Fruit fly (Drosophila melanogaster) whole organism, prepupa: ENCODE results near the gene CG12766.

Experiments used
- Blimp-1 ChIP-seq: fragments of 200-800 bp; sonication (Bioruptor generic); optimal IDR thresholded peaks from 3 replicates; lab custom pipeline; 2017; ENCODE audit warnings: missing biosample characterization, missing genetic modification characterization, mild to moderate bottlenecking, moderate library complexity, missing genetic modification reagents
- CG10631 ChIP-seq: fragments of 200-800 bp; sonication (Bioruptor generic); optimal IDR thresholded peaks from 2 replicates; lab custom pipeline; 2016; ENCODE audit warnings: missing biosample characterization, missing genetic modification characterization
- CG10669 ChIP-seq: fragments of 200-800 bp; sonication (Bioruptor generic); optimal IDR thresholded peaks from 3 replicates; lab custom pipeline; 2018; ENCODE audit warnings: missing biosample characterization, mild to moderate bottlenecking, missing genetic modification characterization, moderate library complexity
- CG11294 ChIP-seq: fragments of 200-800 bp; sonication (Bioruptor generic); IDR thresholded peaks from 2 replicates; pipeline ENCODE4 v1.3.6; 2022; ENCODE audit warnings: missing biosample characterization, missing genetic modification characterization
- CG11762 ChIP-seq: fragments of 200-800 bp; sonication (Bioruptor generic); optimal IDR thresholded peaks from 3 replicates; lab custom pipeline; 2016; ENCODE audit warnings: missing biosample characterization, missing genetic modification characterization; ENCODE audit not compliant: insufficient read depth
- CG15336 ChIP-seq: fragments of 200-800 bp; sonication (Bioruptor generic); IDR thresholded peaks from 2 replicates; pipeline ENCODE4 v1.3.6; 2022; ENCODE audit warnings: missing biosample characterization, missing genetic modification characterization
- CG1621 ChIP-seq: fragments of 200-800 bp; sonication (Bioruptor generic); optimal IDR thresholded peaks from 3 replicates; lab custom pipeline; 2018; ENCODE audit warnings: missing biosample characterization, mild to moderate bottlenecking, missing genetic modification characterization
- CG16779 ChIP-seq: fragments of 200-800 bp; sonication (Bioruptor generic); optimal IDR thresholded peaks from 3 replicates; lab custom pipeline; 2017; ENCODE audit warnings: missing biosample characterization, mild to moderate bottlenecking, missing genetic modification characterization
- CG3032 ChIP-seq: fragments of 200-800 bp; optimal IDR thresholded peaks from 2 replicates; lab custom pipeline; 2019; ENCODE audit warnings: missing biosample characterization, mild to moderate bottlenecking, missing genetic modification characterization, moderate library complexity
- CG31627 ChIP-seq: fragments of 200-800 bp; sonication (Bioruptor generic); optimal IDR thresholded peaks from 3 replicates; lab custom pipeline; 2016; ENCODE audit warnings: missing biosample characterization, missing genetic modification characterization
- CG32006 ChIP-seq: fragments of 200-800 bp; sonication (Bioruptor generic); optimal IDR thresholded peaks from 3 replicates; lab custom pipeline; 2017; ENCODE audit warnings: missing biosample characterization, mild to moderate bottlenecking, missing genetic modification characterization
- CG3919 ChIP-seq: fragments of 200-800 bp; sonication (Bioruptor generic); optimal IDR thresholded peaks from 3 replicates; lab custom pipeline; 2016; ENCODE audit warnings: missing biosample characterization, missing genetic modification characterization
- CG4318 ChIP-seq: fragments of 200-800 bp; sonication (Bioruptor generic); optimal IDR thresholded peaks from 3 replicates; lab custom pipeline; 2017; ENCODE audit warnings: missing biosample characterization, mild to moderate bottlenecking, missing genetic modification characterization
- CG6163 ChIP-seq: fragments of 200-800 bp; sonication (Bioruptor generic); IDR thresholded peaks from 3 replicates; pipeline ENCODE4 v1.3.6; 2022; ENCODE audit warnings: missing biosample characterization, missing genetic modification characterization
- CG6276 ChIP-seq: fragments of 200-800 bp; sonication (Bioruptor generic); optimal IDR thresholded peaks from 2 replicates; lab custom pipeline; 2017; ENCODE audit warnings: missing biosample characterization, mild to moderate bottlenecking, missing genetic modification characterization
- CG6792 ChIP-seq: fragments of 200-800 bp; sonication (Bioruptor generic); optimal IDR thresholded peaks from 3 replicates; lab custom pipeline; 2016; ENCODE audit warnings: missing biosample characterization, missing genetic modification characterization
- CG6808 ChIP-seq: fragments of 200-800 bp; sonication (Bioruptor generic); optimal IDR thresholded peaks from 3 replicates; lab custom pipeline; 2017; ENCODE audit warnings: missing biosample characterization, missing genetic modification characterization, mild to moderate bottlenecking, moderate library complexity, missing genetic modification reagents
- CG6854 ChIP-seq: fragments of 200-800 bp; sonication (Bioruptor generic); optimal IDR thresholded peaks from 2 replicates; lab custom pipeline; 2017; ENCODE audit warnings: missing biosample characterization, mild to moderate bottlenecking, missing genetic modification characterization
- CG7368 ChIP-seq: fragments of 200-800 bp; sonication (Bioruptor generic); optimal IDR thresholded peaks from 3 replicates; lab custom pipeline; 2016; ENCODE audit warnings: missing biosample characterization, missing genetic modification characterization
- CG8119 ChIP-seq: fragments of 200-800 bp; sonication (Bioruptor generic); IDR thresholded peaks from 3 replicates; pipeline ENCODE4 v1.3.6; 2022; ENCODE audit warnings: missing biosample characterization, missing genetic modification characterization
- CG8319 ChIP-seq: fragments of 200-800 bp; sonication (Bioruptor generic); optimal IDR thresholded peaks from 3 replicates; lab custom pipeline; 2016; ENCODE audit warnings: missing biosample characterization, missing genetic modification characterization
- CG9139 ChIP-seq: fragments of 200-800 bp; sonication (Bioruptor generic); optimal IDR thresholded peaks from 3 replicates; lab custom pipeline; 2017; ENCODE audit warnings: missing biosample characterization, mild to moderate bottlenecking, missing genetic modification characterization
- Eip75B ChIP-seq: fragments of 200-800 bp; sonication (Bioruptor generic); optimal IDR thresholded peaks from 3 replicates; lab custom pipeline; 2016; ENCODE audit warnings: missing biosample characterization, missing genetic modification characterization
- Eip93F ChIP-seq: fragments of 200-800 bp; sonication (Bioruptor generic); optimal IDR thresholded peaks from 2 replicates; lab custom pipeline; 2016; ENCODE audit warnings: missing biosample characterization, mild to moderate bottlenecking, missing genetic modification characterization
- Ets21C ChIP-seq: fragments of 200-800 bp; sonication (Bioruptor generic); optimal IDR thresholded peaks from 3 replicates; lab custom pipeline; 2016; ENCODE audit warnings: missing biosample characterization, missing genetic modification characterization
- Ets96B ChIP-seq: fragments of 200-800 bp; optimal IDR thresholded peaks from 2 replicates; lab custom pipeline; 2019; ENCODE audit warnings: missing biosample characterization, mild to moderate bottlenecking, missing genetic modification characterization, moderate library complexity
- Hr38 ChIP-seq: sonication (Bioruptor generic); optimal IDR thresholded peaks from 2 replicates; lab custom pipeline; 2016; ENCODE audit warnings: missing biosample characterization, missing genetic modification characterization
- Hr4 ChIP-seq: fragments of 200-800 bp; sonication (Bioruptor generic); optimal IDR thresholded peaks from 3 replicates; lab custom pipeline; 2016; ENCODE audit warnings: missing biosample characterization, missing genetic modification characterization
- Met ChIP-seq: fragments of 200-800 bp; sonication (Bioruptor generic); optimal IDR thresholded peaks from 3 replicates; lab custom pipeline; 2016; ENCODE audit warnings: missing biosample characterization, missing genetic modification characterization
- OdsH ChIP-seq: fragments of 200-800 bp; sonication (Bioruptor generic); optimal IDR thresholded peaks from 3 replicates; lab custom pipeline; 2016; ENCODE audit warnings: missing biosample characterization, missing genetic modification characterization
- Smox ChIP-seq: fragments of 200-800 bp; sonication (Bioruptor generic); optimal IDR thresholded peaks from 3 replicates; lab custom pipeline; 2016; ENCODE audit warnings: missing biosample characterization, missing genetic modification characterization
- Sox14 ChIP-seq: fragments of 200-800 bp; sonication (Bioruptor generic); optimal IDR thresholded peaks from 3 replicates; lab custom pipeline; 2016; ENCODE audit warnings: missing biosample characterization, missing genetic modification characterization
- Sox15 ChIP-seq: fragments of 200-800 bp; sonication (Bioruptor generic); optimal IDR thresholded peaks from 3 replicates; lab custom pipeline; 2016; ENCODE audit warnings: missing biosample characterization, missing genetic modification characterization
- achi ChIP-seq: fragments of 200-800 bp; sonication (Bioruptor generic); optimal IDR thresholded peaks from 3 replicates; lab custom pipeline; 2016; ENCODE audit warnings: missing biosample characterization, missing genetic modification characterization
- acj6 ChIP-seq: fragments of 200-800 bp; sonication (Bioruptor generic); optimal IDR thresholded peaks from 3 replicates; lab custom pipeline; 2016; ENCODE audit warnings: missing biosample characterization, missing genetic modification characterization
- cyc ChIP-seq: fragments of 200-800 bp; sonication (Bioruptor generic); optimal IDR thresholded peaks from 3 replicates; lab custom pipeline; 2016; ENCODE audit warnings: missing biosample characterization, missing genetic modification characterization
- dsx ChIP-seq: fragments of 200-800 bp; optimal IDR thresholded peaks from 3 replicates; lab custom pipeline; 2019; ENCODE audit warnings: missing biosample characterization, mild to moderate bottlenecking, missing genetic modification characterization, moderate library complexity; ENCODE audit not compliant: poor library complexity, severe bottlenecking
- eg ChIP-seq: fragments of 200-800 bp; sonication (Bioruptor generic); IDR thresholded peaks from 3 replicates; pipeline ENCODE4 v1.3.6; 2022; ENCODE audit warnings: missing biosample characterization, missing genetic modification characterization
- fd59A ChIP-seq: fragments of 200-800 bp; sonication (Bioruptor generic); optimal IDR thresholded peaks from 2 replicates; lab custom pipeline; 2017; ENCODE audit warnings: missing biosample characterization, mild to moderate bottlenecking, missing genetic modification characterization, missing genetic modification reagents
- fd85E ChIP-seq: fragments of 200-800 bp; sonication (Bioruptor generic); optimal IDR thresholded peaks from 3 replicates; lab custom pipeline; 2016; ENCODE audit warnings: missing biosample characterization, missing genetic modification characterization
- fkh ChIP-seq: fragments of 200-800 bp; sonication (Bioruptor generic); optimal IDR thresholded peaks from 3 replicates; lab custom pipeline; 2017; ENCODE audit warnings: missing biosample characterization, mild to moderate bottlenecking, missing genetic modification characterization, moderate library complexity
- lz ChIP-seq: fragments of 200-800 bp; sonication (Bioruptor generic); optimal IDR thresholded peaks from 3 replicates; lab custom pipeline; 2016; ENCODE audit warnings: missing biosample characterization, missing genetic modification characterization
- net ChIP-seq: fragments of 200-800 bp; sonication (Bioruptor generic); optimal IDR thresholded peaks from 3 replicates; lab custom pipeline; 2016; ENCODE audit warnings: missing biosample characterization, missing genetic modification characterization
- pdm3 ChIP-seq: fragments of 200-800 bp; sonication (Bioruptor generic); optimal IDR thresholded peaks from 3 replicates; lab custom pipeline; 2016; ENCODE audit warnings: missing biosample characterization, missing genetic modification characterization
- salr ChIP-seq, 2 experiments: fragments of 200-800 bp; sonication (Bioruptor generic); optimal IDR thresholded peaks; 3 replicates each; lab custom pipeline; 2016 to 2018; ENCODE audit warnings: missing biosample characterization in 2 of 2, missing genetic modification characterization in 2 of 2, mild to moderate bottlenecking in 1 of 2
- spab ChIP-seq: fragments of 200-800 bp; sonication (Bioruptor generic); optimal IDR thresholded peaks from 2 replicates; lab custom pipeline; 2017; ENCODE audit warnings: missing biosample characterization, mild to moderate bottlenecking, missing genetic modification characterization, missing genetic modification reagents
- svp ChIP-seq: fragments of 200-800 bp; sonication (Bioruptor generic); peaks from one replicate; lab custom pipeline; 2016; ENCODE audit warnings: missing biosample characterization, missing genetic modification characterization
- vri ChIP-seq: fragments of 200-800 bp; sonication (Bioruptor generic); optimal IDR thresholded peaks from 3 replicates; lab custom pipeline; 2016; ENCODE audit warnings: missing biosample characterization, mild to moderate bottlenecking, missing genetic modification characterization

CG12766 gene

dm6 chr3L:3903301-3903700, 36.6 kb downstream of the CG12766 start, which contains the start of gene Sc2:
Sc2 (plus strand) TSS chr3L:3903492.
- no peak for TF ChIP-seq acj6 (GFP tag; lab: Kevin White, UChicago)
- no peak for TF ChIP-seq Eip75B (GFP tag; lab: Kevin White, UChicago)
- peak; percentile 41; the same call in 1 of the 3 replicates for TF ChIP-seq CG6163 (GFP tag; lab: Robert Waterston, UW)

- no peak for TF ChIP-seq CG11294
- TF ChIP-seq svp (GFP tag; lab: Kevin White, UChicago) = peak; percentile 81
- no peak for TF ChIP-seq CG8119
- peak; percentile 35 for TF ChIP-seq fd59A
- TF ChIP-seq fd85E = peak; percentile 11
- TF ChIP-seq net (GFP tag; lab: Kevin White, UChicago) = peak; percentile 65
- TF ChIP-seq CG9139 (GFP tag; lab: Kevin White, UChicago) = peak; percentile 55
- TF ChIP-seq vri (GFP tag; lab: Kevin White, UChicago) = peak; percentile 57
- peak; percentile 61 for TF ChIP-seq Ets21C (GFP tag; lab: Kevin White, UChicago)
- peak; percentile 45 for TF ChIP-seq CG3032 (tag; lab: Kevin White, UChicago)
- TF ChIP-seq CG8319 (GFP tag; lab: Kevin White, UChicago) = peak; percentile 30
- peak; percentile 58 for TF ChIP-seq CG6792 (GFP tag; lab: Kevin White, UChicago)
- TF ChIP-seq Sox15 (GFP tag; lab: Kevin White, UChicago) = peak; percentile 68
- peak; percentile 77 for TF ChIP-seq lz
- TF ChIP-seq achi (GFP tag; lab: Kevin White, UChicago) = peak; percentile 57
- peak; percentile 50 for TF ChIP-seq CG6276 (GFP tag; lab: Kevin White, UChicago)
- no peak for TF ChIP-seq eg (GFP tag; lab: Robert Waterston, UW)
- no peak for TF ChIP-seq fkh (GFP tag; lab: Kevin White, UChicago)
- TF ChIP-seq Hr38 (GFP tag; lab: Kevin White, UChicago) = no peak
- peak; percentile 29 for TF ChIP-seq CG6854 (GFP tag; lab: Kevin White, UChicago)
- peak; percentile 28 for TF ChIP-seq CG7368 (GFP tag; lab: Kevin White, UChicago)
- no peak for TF ChIP-seq Eip93F (GFP tag; lab: Kevin White, UChicago)
- no peak for TF ChIP-seq Blimp-1 (GFP tag; lab: Kevin White, UChicago)
- TF ChIP-seq CG10669 (GFP tag; lab: Kevin White, UChicago) = peak; percentile 49
- peak; percentile 26 for TF ChIP-seq CG1621 (tag; lab: Kevin White, UChicago)
- peak; percentile 71 for TF ChIP-seq CG10631 (GFP tag; lab: Kevin White, UChicago)
- peak; percentile 56 for TF ChIP-seq CG4318 (GFP tag; lab: Kevin White, UChicago)
- TF ChIP-seq pdm3 (GFP tag; lab: Kevin White, UChicago) = peak; percentile 75
- TF ChIP-seq CG16779 = no peak
- TF ChIP-seq CG6808 (GFP tag; lab: Kevin White, UChicago) = peak; percentile 44
- TF ChIP-seq dsx (GFP tag; lab: Kevin White, UChicago) = no peak
- TF ChIP-seq Ets96B (tag; lab: Kevin White, UChicago) = peak; percentile 31
- TF ChIP-seq OdsH (GFP tag; lab: Kevin White, UChicago) = peak; percentile 60
- TF ChIP-seq CG3919 = peak; percentile 53
- TF ChIP-seq salr (GFP tag; optimal IDR thresholded peaks at IDR 0.05; lab: Kevin White, UChicago) = peak in 1 of 2 experiments; percentile 77
- TF ChIP-seq Eip75B (GFP tag; lab: Kevin White, UChicago) = peak; percentile 54
- TF ChIP-seq CG15336 = no peak
- TF ChIP-seq Sox14 (GFP tag; lab: Kevin White, UChicago) = no peak
- TF ChIP-seq Met (GFP tag; lab: Kevin White, UChicago) = peak; percentile 66
- TF ChIP-seq spab (GFP tag; lab: Kevin White, UChicago) = peak; percentile 51
- peak; percentile 60 for TF ChIP-seq Hr4 (GFP tag; lab: Kevin White, UChicago)
- peak; percentile 79 for TF ChIP-seq CG31627 (GFP tag; lab: Kevin White, UChicago)
- TF ChIP-seq CG32006 (GFP tag; lab: Kevin White, UChicago) = peak; percentile 72
- peak; percentile 75 for TF ChIP-seq Smox (GFP tag; lab: Kevin White, UChicago)
- TF ChIP-seq acj6 (GFP tag; lab: Kevin White, UChicago) = peak; percentile 61
- peak; percentile 57 for TF ChIP-seq cyc (GFP tag; lab: Kevin White, UChicago)
- no peak for TF ChIP-seq CG11762
These were observed 37.3 kb downstream of the CG12766 start, which contains the start of gene Ubi-p63E for dm6 chr3L:3902491-3903198. Ubi-p63E (minus strand) TSS chr3L:3903184.
